Worm (Caenorhabditis elegans): ENCODE measurements around the gene D1005.6.

ce11 chrX:1485718-1486117 is 21.1 kb upstream of the D1005.6 start, which contains the start of gene D1005.4:
- no peak for TF ChIP-seq sem-2 (GFP tag; optimal IDR thresholded peaks at IDR 0.05)
- no peak for TF ChIP-seq elt-3 (tag; optimal IDR thresholded peaks at IDR 0.05)
- TF ChIP-seq nhr-76 (tag; optimal IDR thresholded peaks at IDR 0.05) = no peak
- no peak for TF ChIP-seq mab-5 (tag; optimal IDR thresholded peaks at IDR 0.05)

All from whole organism, mixed stage, embryonic.